Fruit fly (Drosophila melanogaster): ENCODE results near the gene CG13003.

CG13003 gene

DNA sequence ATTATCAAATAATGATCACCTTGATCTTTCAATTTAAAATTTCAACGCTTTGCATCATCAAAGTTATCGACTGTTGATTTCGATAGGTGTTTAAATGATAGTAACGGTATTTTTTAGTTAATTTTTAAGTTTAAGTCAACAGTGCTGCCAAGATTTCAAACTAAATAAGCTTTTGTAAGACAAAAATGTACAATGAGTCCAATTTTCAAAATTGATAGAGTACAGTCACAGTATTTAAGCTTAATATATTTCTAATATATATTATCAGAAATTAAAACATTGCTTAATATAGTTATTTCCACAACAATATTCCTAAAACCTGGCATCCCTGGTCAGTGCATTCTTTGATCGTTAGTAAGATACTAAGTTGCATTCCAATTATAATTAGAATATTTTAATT is 4.7 kb upstream of the CG13003 start, which contains the start of gene CG4872:
Gene CG4872 (plus strand): TSS at position 333 of the 400 bp plus-strand sequence.
- TF ChIP-seq CG9797 (GFP tag; optimal IDR thresholded peaks at IDR 0.05) (no peak), chm (GFP tag; IDR thresholded peaks at IDR 0.05) (no peak), CG13424 (tag; optimal IDR thresholded peaks at IDR 0.05) (peak; percentile 12), CG12219 (GFP tag; optimal IDR thresholded peaks at IDR 0.05) (no peak), BEAF-32 (GFP tag; optimal IDR thresholded peaks at IDR 0.05) (peak; percentile 5), wdn (GFP tag; IDR thresholded peaks at IDR 0.05) (no peak), hb (GFP tag; IDR thresholded peaks at IDR 0.05; ENCODE audit: partially characterized antibody) (no peak), Dref (GFP tag; IDR thresholded peaks at IDR 0.05) (peak; percentile 46), CG15514 (GFP tag; optimal IDR thresholded peaks at IDR 0.05) (no peak), Myb (GFP tag; optimal IDR thresholded peaks at IDR 0.05) (peak; percentile 79), Ravus (GFP tag; IDR thresholded peaks at IDR 0.05) (no peak), hkb (optimal IDR thresholded peaks at IDR 0.05) (no peak), hkb (GFP tag; IDR thresholded peaks at IDR 0.05) (no peak), CG2116 (GFP tag; optimal IDR thresholded peaks at IDR 0.05) (peak; percentile 31), E2f2 (GFP tag; IDR thresholded peaks at IDR 0.05) (peak; percentile 41; the same call in 1 of the 2 replicates), row (GFP tag; IDR thresholded peaks at IDR 0.05) (peak; percentile 42), Doc2 (GFP tag; IDR thresholded peaks at IDR 0.05) (no peak), ab (GFP tag; optimal IDR thresholded peaks at IDR 0.05) (no peak), zfh1 (GFP tag; IDR thresholded peaks at IDR 0.05) (no peak), BtbVII (GFP tag; optimal IDR thresholded peaks at IDR 0.05) (no peak), Meics (GFP tag; optimal IDR thresholded peaks at IDR 0.05) (no peak), Sin3A (optimal IDR thresholded peaks at IDR 0.05) (no peak), bigmax (GFP tag; optimal IDR thresholded peaks at IDR 0.05) (no peak), schlank (tag; optimal IDR thresholded peaks at IDR 0.05) (no peak), Sry-β (GFP tag; optimal IDR thresholded peaks at IDR 0.05) (peak; percentile 57), Hsf (GFP tag; optimal IDR thresholded peaks at IDR 0.05) (no peak), CG43689 (GFP tag; IDR thresholded peaks at IDR 0.05) (no peak), CoRest (tag; optimal IDR thresholded peaks at IDR 0.05) (peak; percentile 16), en (GFP tag; optimal IDR thresholded peaks at IDR 0.05) (no peak), CG2712 (tag; optimal IDR thresholded peaks at IDR 0.05) (no peak), CG17568 (GFP tag; optimal IDR thresholded peaks at IDR 0.05) (no peak), dan (GFP tag; IDR thresholded peaks at IDR 0.05) (no peak), CG18262 (tag; optimal IDR thresholded peaks at IDR 0.05) (peak; percentile 0), ranshi (GFP tag; IDR thresholded peaks at IDR 0.05) (no peak), grau (tag; optimal IDR thresholded peaks at IDR 0.05) (peak; percentile 13), pzg (GFP tag; optimal IDR thresholded peaks at IDR 0.05) (peak; percentile 8), phol (tag; optimal IDR thresholded peaks at IDR 0.05) (peak; percentile 3), stwl (tag; optimal IDR thresholded peaks at IDR 0.05) (peak; percentile 7), CG14710 (tag; optimal IDR thresholded peaks at IDR 0.05) (peak; percentile 4), Atf6 (GFP tag; IDR thresholded peaks at IDR 0.05) (no peak), crp (GFP tag; optimal IDR thresholded peaks at IDR 0.05) (no peak), CG12659 (GFP tag; optimal IDR thresholded peaks at IDR 0.05) (no peak), nerfin-2 (GFP tag; IDR thresholded peaks at IDR 0.05; ENCODE audit: partially characterized antibody) (no peak), insv (GFP tag; optimal IDR thresholded peaks at IDR 0.05) (no peak), HmgD (GFP tag; optimal IDR thresholded peaks at IDR 0.05) (no peak), nmo (GFP tag; optimal IDR thresholded peaks at IDR 0.05) (peak; percentile 16), CG10979 (tag; optimal IDR thresholded peaks at IDR 0.05) (no peak), salm (tag; optimal IDR thresholded peaks at IDR 0.05) (no peak), unpg (GFP tag; optimal IDR thresholded peaks at IDR 0.05) (peak; percentile 8), Side (GFP tag; optimal IDR thresholded peaks at IDR 0.05) (no peak), sd (tag; optimal IDR thresholded peaks at IDR 0.05) (peak; percentile 45), CG10366 (GFP tag; IDR thresholded peaks at IDR 0.05) (no peak)
